Worm (Caenorhabditis elegans): ENCODE results near the gene sand-1.

Gene sand-1

ce11 chrIV:5370914-5371313 is 4.2 kb downstream of the sand-1 start:
- no peak for TF ChIP-seq pqm-1 (tag; optimal IDR thresholded peaks at IDR 0.05)
- no peak for TF ChIP-seq ama-1 (optimal IDR thresholded peaks at IDR 0.05)
- TF ChIP-seq nhr-23 (tag; optimal IDR thresholded peaks at IDR 0.05), result peak; percentile 42
- TF ChIP-seq elt-3 (tag; optimal IDR thresholded peaks at IDR 0.05), result no peak
- peak; percentile 40 for TF ChIP-seq nfya-1 (tag; optimal IDR thresholded peaks at IDR 0.05; ENCODE audit: insufficient read depth)
- no peak for TF ChIP-seq lin-15B (tag; optimal IDR thresholded peaks at IDR 0.05)
- TF ChIP-seq nhr-43 (tag; optimal IDR thresholded peaks at IDR 0.05; ENCODE audit: poor library complexity, severe bottlenecking), result no peak
- no peak for TF ChIP-seq eor-1 (tag; optimal IDR thresholded peaks at IDR 0.05)
- TF ChIP-seq unc-62 (GFP tag; optimal IDR thresholded peaks at IDR 0.05), result no peak
- no peak for TF ChIP-seq fkh-10 (GFP tag; optimal IDR thresholded peaks at IDR 0.05)

ce11 chrIV:5374321-5374720 is 7.7 kb downstream of the sand-1 start:
- no peak for TF ChIP-seq ZK546.5 (tag; optimal IDR thresholded peaks at IDR 0.05)
- TF ChIP-seq elt-2 (tag; optimal IDR thresholded peaks at IDR 0.05), result peak; percentile 55
- TF ChIP-seq pha-4 (tag; optimal IDR thresholded peaks at IDR 0.05), result no peak
- TF ChIP-seq sea-2 (GFP tag; optimal IDR thresholded peaks at IDR 0.05), result no peak
- no peak for TF ChIP-seq zag-1 (tag; optimal IDR thresholded peaks at IDR 0.05)
- no peak for TF ChIP-seq eor-1 (tag; optimal IDR thresholded peaks at IDR 0.05)
- TF ChIP-seq ceh-28 (tag; optimal IDR thresholded peaks at IDR 0.05), result peak; percentile 27
- peak; percentile 13 for TF ChIP-seq nhr-77 (tag; optimal IDR thresholded peaks at IDR 0.05)
- TF ChIP-seq fos-1 (tag; optimal IDR thresholded peaks at IDR 0.05), result peak; percentile 57
- TF ChIP-seq nhr-23 (tag; optimal IDR thresholded peaks at IDR 0.05), result no peak
- no peak for TF ChIP-seq egl-5 (tag; optimal IDR thresholded peaks at IDR 0.05)
- no peak for TF ChIP-seq pqm-1 (tag; optimal IDR thresholded peaks at IDR 0.05)
- no peak for TF ChIP-seq nhr-67 (tag; optimal IDR thresholded peaks at IDR 0.05)
- no peak for TF ChIP-seq nhr-25 (tag; optimal IDR thresholded peaks at IDR 0.05)

ce11 chrIV:5374946-5375345 is 8.3 kb downstream of the sand-1 start:
- no peak for TF ChIP-seq mdl-1 (tag; optimal IDR thresholded peaks at IDR 0.05)
- TF ChIP-seq ceh-9 (tag; optimal IDR thresholded peaks at IDR 0.05), result no peak
- no peak for TF ChIP-seq lin-15B (tag; optimal IDR thresholded peaks at IDR 0.05)
- no peak for TF ChIP-seq daf-12 (tag; optimal IDR thresholded peaks at IDR 0.05)
- TF ChIP-seq ceh-82 (tag; optimal IDR thresholded peaks at IDR 0.05), result no peak
- TF ChIP-seq snpc-4 (tag; optimal IDR thresholded peaks at IDR 0.05), result no peak

ce11 chrIV:5377062-5377461 is 10.4 kb downstream of the sand-1 start, which contains the start of gene elo-5:
Gene elo-5, minus strand, starts transcription at chrIV:5377117.
- TF ChIP-seq snpc-4 (tag; optimal IDR thresholded peaks at IDR 0.05) (no peak), pha-4 (tag; optimal IDR thresholded peaks at IDR 0.05) (peak; percentile 47), pqm-1 (tag; optimal IDR thresholded peaks at IDR 0.05) (peak; percentile 52), elt-2 (tag; optimal IDR thresholded peaks at IDR 0.05) (peak; percentile 91)

ce11 chrIV:5380140-5380539 is 13.5 kb downstream of the sand-1 start:
- no peak for TF ChIP-seq tbx-2 (tag; optimal IDR thresholded peaks at IDR 0.05)
- peak; percentile 83 for TF ChIP-seq elt-2 (tag; optimal IDR thresholded peaks at IDR 0.05)
- peak; percentile 46 for TF ChIP-seq pqm-1 (tag; optimal IDR thresholded peaks at IDR 0.05)

ce11 chrIV:5381334-5381733 is 14.7 kb downstream of the sand-1 start, which contains the start of gene F41H10.2:
Gene F41H10.2, plus strand, starts transcription at chrIV:5381634.
- TF ChIP-seq fkh-2 (tag; optimal IDR thresholded peaks at IDR 0.05) (no peak), pqm-1 (tag; optimal IDR thresholded peaks at IDR 0.05) (no peak), nhr-43 (tag; optimal IDR thresholded peaks at IDR 0.05; ENCODE audit: poor library complexity, severe bottlenecking) (no peak), jun-1 (tag; optimal IDR thresholded peaks at IDR 0.05) (no peak), R02D3.7 (tag; optimal IDR thresholded peaks at IDR 0.05) (no peak), fos-1 (tag; optimal IDR thresholded peaks at IDR 0.05) (no peak), hmg-11 (tag; optimal IDR thresholded peaks at IDR 0.05) (no peak), ama-1 (optimal IDR thresholded peaks at IDR 0.05) (no peak), skn-1 (tag; optimal IDR thresholded peaks at IDR 0.05) (no peak), nhr-237 (tag; optimal IDR thresholded peaks at IDR 0.05) (no peak), egl-5 (tag; optimal IDR thresholded peaks at IDR 0.05) (no peak), nhr-23 (tag; optimal IDR thresholded peaks at IDR 0.05) (no peak)
